Worm (Caenorhabditis elegans) whole organism, early embryonic: ENCODE data around the gene nhr-42.

Experiments
- B0310.2 ChIP-seq: sonication (generic microtip); optimal IDR thresholded peaks from 2 replicates; lab custom pipeline; 2016; ENCODE audit warnings: mild to moderate bottlenecking, missing genetic modification characterization, missing compliant biosample characterization
- F13C5.2 ChIP-seq: sonication (generic microtip); optimal IDR thresholded peaks from 2 replicates; lab custom pipeline; 2017; ENCODE audit warnings: mild to moderate bottlenecking, missing genetic modification characterization, inconsistent platforms, missing compliant biosample characterization
- ama-1 ChIP-seq: fragments of 150-350 bp; optimal IDR thresholded peaks from 2 replicates; lab custom pipeline; 2014
- ceh-13 ChIP-seq: fragments of 200-800 bp; sonication (Bioruptor generic); optimal IDR thresholded peaks from 2 replicates; lab custom pipeline; 2018; ENCODE audit warnings: mild to moderate bottlenecking, missing genetic modification characterization, missing compliant biosample characterization
- ets-7 ChIP-seq: sonication (generic microtip); optimal IDR thresholded peaks from 2 replicates; lab custom pipeline; 2016; ENCODE audit warnings: missing genotype, missing genetic modification characterization, missing compliant biosample characterization
- flt-1 ChIP-seq: fragments of 200-800 bp; sonication (Bioruptor generic); IDR thresholded peaks from 2 replicates; pipeline ENCODE4 v1.3.6; 2022; ENCODE audit warnings: missing genetic modification characterization, missing compliant biosample characterization
- hnd-1 ChIP-seq: sonication (generic microtip); optimal IDR thresholded peaks from 2 replicates; lab custom pipeline; 2016; ENCODE audit warnings: missing genetic modification characterization, missing compliant biosample characterization
- pes-1 ChIP-seq: fragments of 200-800 bp; sonication (Bioruptor generic); IDR thresholded peaks from 2 replicates; pipeline ENCODE4 v1.3.6; 2022; ENCODE audit warnings: missing genetic modification reagents, missing genetic modification characterization, missing compliant biosample characterization
- scrt-1 ChIP-seq: fragments of 200-800 bp; sonication (Bioruptor generic); IDR thresholded peaks from 2 replicates; pipeline ENCODE4 v1.3.6; 2022; ENCODE audit warnings: missing genetic modification characterization, missing compliant biosample characterization
- sea-1 ChIP-seq: fragments of 200-800 bp; sonication (Bioruptor generic); conservative IDR thresholded peaks from 2 replicates; pipeline ENCODE4 v1.3.6; 2022; ENCODE audit warnings: missing genetic modification characterization, missing compliant biosample characterization
- tbx-37 ChIP-seq: fragments of 200-800 bp; sonication (Bioruptor generic); conservative IDR thresholded peaks from 2 replicates; pipeline ENCODE4 v1.3.6; 2022; ENCODE audit warnings: missing genetic modification reagents, missing genetic modification characterization, missing compliant biosample characterization
- tra-4 ChIP-seq: sonication (generic microtip); optimal IDR thresholded peaks from 2 replicates; lab custom pipeline; 2017; ENCODE audit warnings: missing genetic modification characterization, missing compliant biosample characterization

- no peak for TF ChIP-seq ama-1
- TF ChIP-seq B0310.2 (tag; lab: Kevin White, UChicago), result no peak
- no peak for TF ChIP-seq scrt-1
- no peak for TF ChIP-seq hnd-1
- no peak for TF ChIP-seq ets-7 (tag; lab: Kevin White, UChicago)
- TF ChIP-seq pes-1 (GFP tag; lab: Robert Waterston, UW), result no peak
- TF ChIP-seq flt-1 (GFP tag; lab: Robert Waterston, UW), result no peak
- TF ChIP-seq F13C5.2 (tag; lab: Kevin White, UChicago), result no peak
- TF ChIP-seq tbx-37 (GFP tag; lab: Robert Waterston, UW), result no peak
- no peak for TF ChIP-seq ceh-13 (GFP tag; lab: Kevin White, UChicago)
- TF ChIP-seq tra-4 (tag; lab: Kevin White, UChicago), result no peak
- no peak for TF ChIP-seq sea-1
These were observed 47.3 kb upstream of the nhr-42 start, which contains the start of gene T07H8.11 for ce11 chrV:6951306-6951705.
